Worm (Caenorhabditis elegans) whole organism, young adult: ENCODE data around the gene ahsa-1.

Experiments
- B0019.2 ChIP-seq: fragments of 200-800 bp; sonication (Bioruptor generic); conservative IDR thresholded peaks from 2 replicates; pipeline ENCODE4 v1.3.6; 2022; ENCODE audit warnings: missing genetic modification reagents, missing genetic modification characterization, missing compliant biosample characterization
- B0336.3 ChIP-seq: fragments of 200-800 bp; sonication (Bioruptor generic); IDR thresholded peaks from 2 replicates; pipeline ENCODE4 v1.3.6; 2022; ENCODE audit warnings: missing genetic modification characterization, missing compliant biosample characterization
- D2030.7 ChIP-seq: fragments of 200-800 bp; sonication (Bioruptor generic); IDR thresholded peaks from 2 replicates; pipeline ENCODE4 v1.3.6; 2022; ENCODE audit warnings: missing genetic modification reagents, missing genetic modification characterization, missing compliant biosample characterization
- F23B12.7 ChIP-seq: sonication (generic microtip); optimal IDR thresholded peaks from 2 replicates; lab custom pipeline; 2017; ENCODE audit warnings: missing genetic modification characterization, mild to moderate bottlenecking, missing compliant biosample characterization, antibody characterized with exemption, moderate library complexity; ENCODE audit not compliant: insufficient read depth
- F33H1.4 ChIP-seq: fragments of 200-800 bp; sonication (Bioruptor generic); IDR thresholded peaks from 2 replicates; pipeline ENCODE4 v1.3.6; 2022; ENCODE audit warnings: missing genetic modification reagents, missing genetic modification characterization, missing compliant biosample characterization
- F49E8.2 ChIP-seq: sonication (generic microtip); optimal IDR thresholded peaks from 3 replicates; lab custom pipeline; 2017; ENCODE audit warnings: missing genetic modification characterization, mild to moderate bottlenecking, missing compliant biosample characterization, antibody characterized with exemption, moderate library complexity; ENCODE audit not compliant: insufficient read depth
- F52B5.7 ChIP-seq: sonication (generic microtip); optimal IDR thresholded peaks from 2 replicates; lab custom pipeline; 2016; ENCODE audit warnings: mild to moderate bottlenecking, missing genetic modification characterization, missing compliant biosample characterization
- Y56A3A.18 ChIP-seq: fragments of 200-800 bp; sonication (Bioruptor generic); IDR thresholded peaks from 2 replicates; pipeline ENCODE4 v1.3.6; 2022; ENCODE audit warnings: missing genetic modification reagents, missing genetic modification characterization, missing compliant biosample characterization
- ama-1 ChIP-seq, 3 experiments: fragments of 150-350 bp in 1 of 3; sonication (generic microtip) in 2 of 3; optimal IDR thresholded peaks; 2 replicates each; lab custom pipeline; 2014 to 2018; ENCODE audit warnings: missing biosample characterization in 2 of 3, missing genetic modification characterization in 2 of 3, missing genetic modification reagents in 2 of 3
- aptf-2 ChIP-seq: fragments of 200-800 bp; sonication (Bioruptor generic); conservative IDR thresholded peaks from 2 replicates; pipeline ENCODE4 v1.3.6; 2022; ENCODE audit warnings: missing genetic modification reagents, missing genetic modification characterization, missing compliant biosample characterization
- athp-1 ChIP-seq: sonication (generic microtip); optimal IDR thresholded peaks from 2 replicates; lab custom pipeline; 2017; ENCODE audit warnings: mild to moderate bottlenecking, missing genetic modification characterization, missing compliant biosample characterization
- attf-6 ChIP-seq: fragments of 200-800 bp; sonication (Bioruptor generic); IDR thresholded peaks from 2 replicates; pipeline ENCODE4 v1.3.6; 2022; ENCODE audit warnings: missing genetic modification reagents, missing genetic modification characterization, missing compliant biosample characterization
- bed-2 ChIP-seq: fragments of 200-800 bp; sonication (Bioruptor generic); IDR thresholded peaks from 2 replicates; pipeline ENCODE4 v1.3.6; 2022; ENCODE audit warnings: missing genetic modification reagents, missing genetic modification characterization, missing compliant biosample characterization
- ceh-100 ChIP-seq: fragments of 200-800 bp; sonication (Bioruptor generic); IDR thresholded peaks from 2 replicates; pipeline ENCODE4 v1.3.6; 2022; ENCODE audit warnings: missing genetic modification reagents, missing genetic modification characterization, missing compliant biosample characterization
- ceh-27 ChIP-seq: fragments of 200-800 bp; sonication (Bioruptor generic); optimal IDR thresholded peaks from 2 replicates; lab custom pipeline; 2018; ENCODE audit warnings: mild to moderate bottlenecking, missing genetic modification characterization, moderate library complexity, missing compliant biosample characterization
- ceh-79 ChIP-seq: sonication (generic microtip); optimal IDR thresholded peaks from 2 replicates; lab custom pipeline; 2017; ENCODE audit warnings: mild to moderate bottlenecking, missing genetic modification characterization, missing compliant biosample characterization
- dpff-1 ChIP-seq: sonication (generic microtip); optimal IDR thresholded peaks from 2 replicates; lab custom pipeline; 2017; ENCODE audit warnings: mild to moderate bottlenecking, missing genetic modification characterization, missing compliant biosample characterization
- dpl-1 ChIP-seq: fragments of 150-350 bp; optimal IDR thresholded peaks from 2 replicates; lab custom pipeline; 2014; ENCODE audit warnings: missing biosample characterization, missing genetic modification reagents, missing genetic modification characterization
- ets-4 ChIP-seq: fragments of 200-800 bp; sonication (Bioruptor generic); optimal IDR thresholded peaks from 2 replicates; lab custom pipeline; 2018; ENCODE audit warnings: mild to moderate bottlenecking, missing genetic modification characterization, missing compliant biosample characterization
- fkh-3 ChIP-seq: sonication (generic microtip); optimal IDR thresholded peaks from 2 replicates; lab custom pipeline; 2016; ENCODE audit warnings: mild to moderate bottlenecking, missing genetic modification characterization, missing compliant biosample characterization
- hsf-1 ChIP-seq: fragments of 200-800 bp; sonication (Bioruptor generic); IDR thresholded peaks from 2 replicates; pipeline ENCODE4 v1.3.6; 2022; ENCODE audit warnings: missing genetic modification reagents, missing genetic modification characterization, missing compliant biosample characterization
- lag-1 ChIP-seq: fragments of 200-800 bp; sonication (Bioruptor generic); IDR thresholded peaks from 2 replicates; pipeline ENCODE4 v1.3.6; 2022; ENCODE audit warnings: missing genetic modification reagents, missing genetic modification characterization, missing compliant biosample characterization
- let-526 ChIP-seq: fragments of 200-800 bp; sonication (Bioruptor generic); IDR thresholded peaks from 2 replicates; pipeline ENCODE4 v1.3.6; 2022; ENCODE audit warnings: missing genetic modification reagents, missing genetic modification characterization, missing compliant biosample characterization
- lin-26 ChIP-seq: fragments of 200-800 bp; sonication (Bioruptor generic); IDR thresholded peaks from 2 replicates; pipeline ENCODE4 v1.3.6; 2022; ENCODE audit warnings: missing genetic modification reagents, missing genetic modification characterization, missing compliant biosample characterization
- lin-40 ChIP-seq: sonication (generic microtip); optimal IDR thresholded peaks from 2 replicates; lab custom pipeline; 2016; ENCODE audit warnings: missing genetic modification characterization, mild to moderate bottlenecking, missing compliant biosample characterization, missing genotype, missing genetic modification reagents
- lir-1 ChIP-seq: fragments of 200-800 bp; sonication (Bioruptor generic); conservative IDR thresholded peaks from 2 replicates; pipeline ENCODE4 v1.3.6; 2022; ENCODE audit warnings: missing genetic modification reagents, missing genetic modification characterization, missing compliant biosample characterization
- lsl-1 ChIP-seq: fragments of 200-800 bp; sonication (Bioruptor generic); optimal IDR thresholded peaks from 2 replicates; lab custom pipeline; 2018; ENCODE audit warnings: mild to moderate bottlenecking, missing genetic modification characterization, moderate library complexity, missing compliant biosample characterization
- lsy-27 ChIP-seq: sonication (generic microtip); optimal IDR thresholded peaks from 2 replicates; lab custom pipeline; 2017; ENCODE audit warnings: missing genetic modification characterization, mild to moderate bottlenecking, missing compliant biosample characterization, antibody characterized with exemption, missing genotype, borderline replicate concordance; ENCODE audit not compliant: insufficient read depth
- nfya-2 ChIP-seq: fragments of 200-800 bp; sonication (Bioruptor generic); IDR thresholded peaks from 2 replicates; pipeline ENCODE4 v1.3.6; 2022; ENCODE audit warnings: missing genetic modification reagents, missing genetic modification characterization, missing compliant biosample characterization
- nhr-120 ChIP-seq: fragments of 200-800 bp; sonication (Bioruptor generic); IDR thresholded peaks from 2 replicates; pipeline ENCODE4 v1.3.6; 2022; ENCODE audit warnings: missing genetic modification characterization, missing compliant biosample characterization
- pbrm-1 ChIP-seq: fragments of 200-800 bp; sonication (Bioruptor generic); IDR thresholded peaks from 2 replicates; pipeline ENCODE4 v1.3.6; 2022; ENCODE audit warnings: missing genetic modification reagents, missing genetic modification characterization, missing compliant biosample characterization
- rec-8 ChIP-seq, 2 experiments: sonication (generic microtip); optimal IDR thresholded peaks; 2 replicates each; lab custom pipeline; 2016; ENCODE audit warnings: mild to moderate bottlenecking in 2 of 2, missing genetic modification characterization in 2 of 2, missing genetic modification reagents in 2 of 2, missing genotype in 2 of 2, missing biosample characterization in 1 of 2, missing compliant biosample characterization in 1 of 2, moderate library complexity in 1 of 2
- snpc-1.3 ChIP-seq: sonication (generic microtip); optimal IDR thresholded peaks from 2 replicates; lab custom pipeline; 2017; ENCODE audit warnings: missing genetic modification characterization, mild to moderate bottlenecking, missing compliant biosample characterization, antibody characterized with exemption, moderate library complexity, missing genotype, missing genetic modification reagents; ENCODE audit not compliant: insufficient read depth
- somi-1 ChIP-seq: fragments of 200-800 bp; sonication (Bioruptor generic); optimal IDR thresholded peaks from 2 replicates; lab custom pipeline; 2018; ENCODE audit warnings: mild to moderate bottlenecking, missing genetic modification characterization, missing compliant biosample characterization
- sptf-2 ChIP-seq: fragments of 200-800 bp; sonication (Bioruptor generic); optimal IDR thresholded peaks from 2 replicates; lab custom pipeline; 2018; ENCODE audit warnings: mild to moderate bottlenecking, missing genetic modification characterization, missing compliant biosample characterization
- tbp1 ChIP-seq: fragments of 200-800 bp; sonication (Bioruptor generic); optimal IDR thresholded peaks from 2 replicates; lab custom pipeline; 2018; ENCODE audit warnings: mild to moderate bottlenecking, missing genetic modification characterization, missing compliant biosample characterization
- tlf-1 ChIP-seq: fragments of 200-800 bp; sonication (Bioruptor generic); optimal IDR thresholded peaks from 2 replicates; lab custom pipeline; 2018; ENCODE audit warnings: mild to moderate bottlenecking, missing genetic modification characterization, missing compliant biosample characterization
- unc-130 ChIP-seq: sonication (generic microtip); optimal IDR thresholded peaks from 2 replicates; lab custom pipeline; 2016; ENCODE audit warnings: missing genetic modification reagents, missing genetic modification characterization, missing compliant biosample characterization
- xnd-1 ChIP-seq: sonication (generic microtip); optimal IDR thresholded peaks from 2 replicates; lab custom pipeline; 2016; ENCODE audit warnings: missing genotype, missing genetic modification reagents, missing genetic modification characterization, missing compliant biosample characterization
- zfh-2 ChIP-seq: fragments of 200-800 bp; sonication (Bioruptor generic); conservative IDR thresholded peaks from 2 replicates; pipeline ENCODE4 v1.3.6; 2022; ENCODE audit warnings: missing genetic modification reagents, missing genetic modification characterization, missing compliant biosample characterization
- ztf-18 ChIP-seq: sonication (generic microtip); optimal IDR thresholded peaks from 2 replicates; lab custom pipeline; 2016; ENCODE audit warnings: missing genotype, mild to moderate bottlenecking, missing genetic modification characterization, missing compliant biosample characterization
- ztf-26 ChIP-seq: sonication (generic microtip); optimal IDR thresholded peaks from 2 replicates; lab custom pipeline; 2017; ENCODE audit warnings: missing genetic modification characterization, missing compliant biosample characterization
- ztf-3 ChIP-seq: fragments of 200-800 bp; sonication (Bioruptor generic); optimal IDR thresholded peaks from 2 replicates; lab custom pipeline; 2018; ENCODE audit warnings: mild to moderate bottlenecking, missing genetic modification characterization, missing compliant biosample characterization
- ztf-6 ChIP-seq: fragments of 200-800 bp; sonication (Bioruptor generic); IDR thresholded peaks from 2 replicates; pipeline ENCODE4 v1.3.6; 2022; ENCODE audit warnings: missing genetic modification reagents, missing genetic modification characterization, missing compliant biosample characterization

ahsa-1 gene

DNA sequence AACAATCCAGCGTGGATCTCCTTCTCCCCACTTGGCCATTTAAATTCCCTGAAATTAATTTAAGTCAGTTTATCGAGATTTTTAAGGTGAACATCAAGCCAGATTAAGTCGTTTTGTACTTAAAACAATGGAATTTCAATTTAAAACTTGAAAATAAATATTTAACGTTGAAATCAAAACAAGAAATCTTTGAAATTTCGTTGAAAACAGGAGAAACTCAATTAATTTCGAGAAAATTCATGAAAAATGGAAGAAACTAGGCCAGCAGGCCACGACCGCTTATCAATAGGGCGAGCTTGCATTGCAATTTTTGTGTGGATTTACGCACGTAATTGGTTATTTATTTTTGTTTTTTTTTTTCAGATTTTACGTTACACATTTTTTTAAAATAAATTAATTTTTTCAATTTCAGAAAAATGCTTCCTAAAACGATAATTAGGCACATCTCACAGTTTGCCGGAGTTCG, at the start of gene ahsa-1, which contains the start of gene C01G10.7 (continued):
- TF ChIP-seq dpff-1 (tag; lab: Kevin White, UChicago) (no peak), D2030.7 (GFP tag; lab: Robert Waterston, UW) (peak; percentile 88), nhr-120 (GFP tag; lab: Robert Waterston, UW) (no peak), sptf-2 (GFP tag; lab: Kevin White, UChicago) (peak; percentile 41), F49E8.2 (tag; lab: Kevin White, UChicago) (peak; percentile 24), F33H1.4 (GFP tag; lab: Robert Waterston, UW) (peak; percentile 70), ztf-6 (GFP tag; lab: Robert Waterston, UW) (peak; percentile 83), rec-8 (tag; optimal IDR thresholded peaks at IDR 0.05; lab: Kevin White, UChicago) (peak; percentile 74 to 82), lag-1 (GFP tag; lab: Robert Waterston, UW) (no peak), lin-40 (tag; lab: Kevin White, UChicago) (no peak), athp-1 (tag; lab: Kevin White, UChicago) (peak; percentile 86), ceh-27 (GFP tag; lab: Kevin White, UChicago) (peak; percentile 92), nfya-2 (GFP tag; lab: Robert Waterston, UW) (no peak), lsy-27 (tag; lab: Kevin White, UChicago) (no peak), somi-1 (GFP tag; lab: Kevin White, UChicago) (no peak), lir-1 (GFP tag; lab: Robert Waterston, UW) (peak; percentile 82), zfh-2 (no peak), B0336.3 (GFP tag; lab: Robert Waterston, UW) (no peak), Y56A3A.18 (no peak), snpc-1.3 (peak; percentile 65), ztf-18 (tag; lab: Kevin White, UChicago) (peak; percentile 74), pbrm-1 (peak; percentile 87; the same call in 1 of the 2 replicates), unc-130 (GFP tag; lab: Kevin White, UChicago) (peak; percentile 96), ztf-26 (tag; lab: Kevin White, UChicago) (peak; percentile 46), xnd-1 (tag; lab: Kevin White, UChicago) (peak; percentile 19), aptf-2 (GFP tag; lab: Robert Waterston, UW) (peak; percentile 90), ztf-3 (no peak), ama-1 (optimal IDR thresholded peaks at IDR 0.05; lab: Kevin White, UChicago) (no peak), ama-1 (GFP tag; optimal IDR thresholded peaks at IDR 0.05; lab: Kevin White, UChicago) (no peak), bed-2 (peak; percentile 94)

ce11 chrV:15133812-15134211, 48.6 kb upstream of the ahsa-1 start:
- TF ChIP-seq dpl-1 (GFP tag; lab: Kevin White, UChicago) (no peak), let-526 (GFP tag; lab: Robert Waterston, UW) (no peak), lsl-1 (GFP tag; lab: Kevin White, UChicago) (no peak), lsy-27 (tag; lab: Kevin White, UChicago) (no peak), hsf-1 (GFP tag; lab: Robert Waterston, UW) (0 out of 2 replicates have a peak, but pooled peaks have one; percentile 18)

DNA sequence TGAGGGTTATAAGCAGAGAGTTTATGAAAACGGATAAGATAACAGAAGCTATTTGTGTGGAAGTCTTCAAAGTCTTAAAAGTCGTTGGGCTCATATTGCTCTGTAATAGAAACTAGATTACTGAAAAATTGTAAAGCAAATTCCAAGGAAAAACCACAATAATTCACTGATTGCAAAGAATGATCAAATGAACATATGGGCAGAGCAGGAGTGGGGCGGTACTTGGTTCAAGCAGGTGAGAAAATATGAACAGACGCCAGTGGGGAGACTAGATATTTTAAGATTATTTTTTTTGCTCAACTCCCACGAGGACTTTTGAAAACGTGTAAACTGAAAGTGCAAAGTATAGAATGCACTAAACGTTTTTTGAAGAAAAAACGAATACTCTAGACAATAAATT, 47.2 kb upstream of the ahsa-1 start, which contains the start of gene str-171:
Gene str-171 (minus strand): TSS at position 101 of the 400 bp plus-strand sequence.
- TF ChIP-seq tlf-1 (GFP tag; lab: Kevin White, UChicago): no peak
- no peak for TF ChIP-seq attf-6 (GFP tag; lab: Robert Waterston, UW)
- TF ChIP-seq lsl-1 (GFP tag; lab: Kevin White, UChicago): no peak
- TF ChIP-seq rec-8 (tag; optimal IDR thresholded peaks at IDR 0.05; lab: Kevin White, UChicago): no peak
- no peak for TF ChIP-seq lin-26 (GFP tag; lab: Robert Waterston, UW)
- no peak for TF ChIP-seq F23B12.7 (tag; lab: Kevin White, UChicago)
- no peak for TF ChIP-seq ceh-100
- no peak for TF ChIP-seq F52B5.7 (tag; lab: Kevin White, UChicago)
- TF ChIP-seq B0019.2: no peak
- no peak for TF ChIP-seq dpl-1 (GFP tag; lab: Kevin White, UChicago)
- no peak for TF ChIP-seq ztf-18 (tag; lab: Kevin White, UChicago)
- TF ChIP-seq fkh-3 (tag; lab: Kevin White, UChicago): no peak
- no peak for TF ChIP-seq tbp1 (GFP tag; lab: Kevin White, UChicago)
- TF ChIP-seq ets-4 (GFP tag; lab: Kevin White, UChicago): no peak
- no peak for TF ChIP-seq B0336.3 (GFP tag; lab: Robert Waterston, UW)
- no peak for TF ChIP-seq ceh-79 (tag; lab: Kevin White, UChicago)
